Worm (Caenorhabditis elegans): ENCODE measurements around the gene C27D8.1.

The C27D8.1 gene

DNA sequence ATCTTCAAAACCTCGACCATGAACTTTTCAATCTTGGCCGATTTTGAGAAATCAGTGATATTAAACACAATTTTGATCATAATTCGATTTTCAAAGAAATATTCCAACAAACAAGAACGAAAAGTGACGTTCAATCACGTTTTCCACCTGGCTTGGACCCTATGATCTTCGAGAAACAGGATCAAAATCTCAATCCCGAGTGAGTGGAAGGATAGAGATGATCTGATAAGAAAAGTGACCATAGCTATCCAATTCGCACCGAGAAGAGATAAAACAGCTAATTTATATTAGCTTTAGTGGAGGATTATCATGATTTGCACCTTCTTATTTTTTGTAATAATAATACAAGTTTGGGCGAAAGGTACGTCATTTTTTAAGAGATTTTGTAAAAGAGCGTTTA lies 3.5 kb downstream of the C27D8.1 start, which contains the start of gene T23F6.2:
TSS of gene T23F6.2 (plus strand) at position 251 of the 400 bp plus-strand sequence.
- no peak for TF ChIP-seq daf-12 (tag; optimal IDR thresholded peaks at IDR 0.05)
- no peak for TF ChIP-seq pha-4 (tag; optimal IDR thresholded peaks at IDR 0.05)
- no peak for TF ChIP-seq elt-2 (tag; optimal IDR thresholded peaks at IDR 0.05)
- peak; percentile 53 for TF ChIP-seq nhr-43 (tag; optimal IDR thresholded peaks at IDR 0.05; ENCODE audit: poor library complexity, severe bottlenecking)
- TF ChIP-seq ceh-82 (tag; optimal IDR thresholded peaks at IDR 0.05) = no peak

DNA sequence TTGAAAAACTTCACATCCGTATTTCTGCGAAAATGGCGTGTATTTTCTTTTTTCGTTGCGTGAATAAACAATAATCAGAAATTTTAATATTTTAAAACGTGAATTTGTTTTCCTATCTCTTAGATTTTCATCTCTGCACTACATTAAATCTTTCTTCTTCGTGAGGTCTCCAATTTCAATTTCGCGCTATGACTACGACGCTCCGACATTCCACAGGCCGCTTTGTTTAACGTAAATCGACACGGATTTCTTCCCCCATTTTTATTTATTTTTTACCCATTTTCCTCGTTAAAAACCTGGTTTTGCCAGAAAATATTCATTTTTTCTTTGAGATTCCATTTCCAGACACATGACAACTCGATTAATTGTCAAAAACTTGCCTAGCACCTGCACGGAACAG lies 7.0 kb downstream of the C27D8.1 start, which contains the start of the genes T23F6.3 and rbd-1:
TSS of gene T23F6.3 (minus strand) at position 120 of the 400 bp plus-strand sequence.
TSS of gene rbd-1 (plus strand) at position 346 of the 400 bp plus-strand sequence.
- TF ChIP-seq ceh-16 (tag; optimal IDR thresholded peaks at IDR 0.05) (no peak), pha-4 (tag; optimal IDR thresholded peaks at IDR 0.05) (peak; percentile 95), elt-1 (tag; optimal IDR thresholded peaks at IDR 0.05) (no peak), egl-5 (tag; optimal IDR thresholded peaks at IDR 0.05) (peak; percentile 73), aly-2 (tag; optimal IDR thresholded peaks at IDR 0.05) (no peak), skn-1 (tag; optimal IDR thresholded peaks at IDR 0.05) (peak; percentile 57), nhr-77 (tag; optimal IDR thresholded peaks at IDR 0.05) (peak; percentile 64), tbx-2 (tag; optimal IDR thresholded peaks at IDR 0.05) (peak; percentile 55), nhr-23 (tag; optimal IDR thresholded peaks at IDR 0.05) (peak; percentile 92), nhr-67 (tag; optimal IDR thresholded peaks at IDR 0.05) (no peak), nhr-25 (tag; optimal IDR thresholded peaks at IDR 0.05) (peak; percentile 71), nhr-43 (tag; optimal IDR thresholded peaks at IDR 0.05; ENCODE audit: poor library complexity, severe bottlenecking) (peak; percentile 86), nfya-1 (tag; optimal IDR thresholded peaks at IDR 0.05; ENCODE audit: insufficient read depth) (peak; percentile 84), eor-1 (tag; optimal IDR thresholded peaks at IDR 0.05) (no peak), sea-2 (GFP tag; optimal IDR thresholded peaks at IDR 0.05) (no peak), fkh-10 (GFP tag; optimal IDR thresholded peaks at IDR 0.05) (no peak), ceh-9 (tag; optimal IDR thresholded peaks at IDR 0.05) (no peak), lin-15B (tag; optimal IDR thresholded peaks at IDR 0.05) (peak; percentile 83), unc-62 (GFP tag; optimal IDR thresholded peaks at IDR 0.05) (no peak), mdl-1 (tag; optimal IDR thresholded peaks at IDR 0.05) (no peak), fkh-2 (tag; optimal IDR thresholded peaks at IDR 0.05) (no peak), elt-3 (tag; optimal IDR thresholded peaks at IDR 0.05) (no peak), jun-1 (tag; optimal IDR thresholded peaks at IDR 0.05) (peak; percentile 54), ZK546.5 (tag; optimal IDR thresholded peaks at IDR 0.05) (no peak), egl-27 (tag; optimal IDR thresholded peaks at IDR 0.05) (no peak), elt-2 (tag; optimal IDR thresholded peaks at IDR 0.05) (peak; percentile 48), mml-1 (tag; optimal IDR thresholded peaks at IDR 0.05) (no peak), ztf-11 (tag; optimal IDR thresholded peaks at IDR 0.05) (no peak), ceh-82 (tag; optimal IDR thresholded peaks at IDR 0.05) (peak; percentile 82), ama-1 (optimal IDR thresholded peaks at IDR 0.05) (no peak), nhr-12 (tag; optimal IDR thresholded peaks at IDR 0.05) (no peak), ceh-28 (tag; optimal IDR thresholded peaks at IDR 0.05) (peak; percentile 73), nhr-11 (tag; optimal IDR thresholded peaks at IDR 0.05) (peak; percentile 69), lin-39 (tag; optimal IDR thresholded peaks at IDR 0.05) (peak; percentile 69), hmg-11 (tag; optimal IDR thresholded peaks at IDR 0.05) (peak; percentile 89), lsy-12 (tag; optimal IDR thresholded peaks at IDR 0.05) (peak; percentile 57), zag-1 (tag; optimal IDR thresholded peaks at IDR 0.05) (no peak), snpc-4 (tag; optimal IDR thresholded peaks at IDR 0.05) (peak; percentile 75), nhr-28 (tag; optimal IDR thresholded peaks at IDR 0.05) (no peak), fos-1 (tag; optimal IDR thresholded peaks at IDR 0.05) (no peak), daf-12 (tag; optimal IDR thresholded peaks at IDR 0.05) (no peak), ztf-4 (tag; optimal IDR thresholded peaks at IDR 0.05) (no peak), R02D3.7 (tag; optimal IDR thresholded peaks at IDR 0.05) (peak; percentile 99), unc-39 (tag; optimal IDR thresholded peaks at IDR 0.05) (no peak), nhr-76 (tag; optimal IDR thresholded peaks at IDR 0.05) (no peak), pqm-1 (tag; optimal IDR thresholded peaks at IDR 0.05) (peak; percentile 70), nhr-237 (tag; optimal IDR thresholded peaks at IDR 0.05) (no peak)
